Worm (Caenorhabditis elegans) whole organism, L3 larva: ENCODE data around the gene nas-1.

Experiments
- R02D3.7 ChIP-seq: fragments of 150-350 bp; optimal IDR thresholded peaks from 2 replicates; lab custom pipeline; 2014; ENCODE audit warnings: missing biosample characterization, missing genetic modification characterization
- ZK546.5 ChIP-seq: sonication (generic microtip); optimal IDR thresholded peaks from 2 replicates; lab custom pipeline; 2017; ENCODE audit warnings: missing biosample characterization, missing genetic modification characterization
- aly-2 ChIP-seq: fragments of 150-350 bp; optimal IDR thresholded peaks from 2 replicates; lab custom pipeline; 2014; ENCODE audit warnings: missing biosample characterization, missing genetic modification characterization
- ama-1 ChIP-seq: fragments of 150-350 bp; optimal IDR thresholded peaks from 2 replicates; lab custom pipeline; 2018
- ceh-16 ChIP-seq: sonication (generic microtip); optimal IDR thresholded peaks from 2 replicates; lab custom pipeline; 2017; ENCODE audit warnings: missing biosample characterization, missing genetic modification characterization
- ceh-28 ChIP-seq: fragments of 150-350 bp; optimal IDR thresholded peaks from 2 replicates; lab custom pipeline; 2014; ENCODE audit warnings: missing biosample characterization, missing genetic modification reagents, missing genetic modification characterization
- ceh-82 ChIP-seq: fragments of 150-350 bp; optimal IDR thresholded peaks from 2 replicates; lab custom pipeline; 2014; ENCODE audit warnings: missing biosample characterization, missing genetic modification characterization
- daf-12 ChIP-seq: fragments of 150-350 bp; optimal IDR thresholded peaks from 2 replicates; lab custom pipeline; 2014; ENCODE audit warnings: missing biosample characterization, missing genetic modification reagents, missing genetic modification characterization
- egl-27 ChIP-seq: sonication (generic microtip); optimal IDR thresholded peaks from 4 replicates; lab custom pipeline; 2017; ENCODE audit warnings: missing biosample characterization, missing genetic modification reagents, missing genetic modification characterization
- elt-2 ChIP-seq: sonication (generic microtip); optimal IDR thresholded peaks from 2 replicates; lab custom pipeline; 2016; ENCODE audit warnings: missing genetic modification reagents, mild to moderate bottlenecking, missing genetic modification characterization, missing compliant biosample characterization
- elt-3 ChIP-seq, 3 experiments: fragments of 150-350 bp in 1 of 3; sonication (generic microtip) in 2 of 3; optimal IDR thresholded peaks; 2 replicates in 2 of 3; 4 replicates in 1 of 3; lab custom pipeline; 2014 to 2017; ENCODE audit warnings: missing biosample characterization in 3 of 3, missing genetic modification characterization in 3 of 3
- eor-1 ChIP-seq, 2 experiments: fragments of 150-350 bp; optimal IDR thresholded peaks; 2 replicates each; lab custom pipeline; 2014 to 2018; ENCODE audit warnings: missing biosample characterization in 2 of 2, missing genetic modification characterization in 2 of 2
- fkh-10 ChIP-seq: sonication (generic microtip); optimal IDR thresholded peaks from 2 replicates; lab custom pipeline; 2017; ENCODE audit warnings: missing biosample characterization, missing genetic modification reagents, missing genetic modification characterization
- fkh-2 ChIP-seq: fragments of 150-350 bp; optimal IDR thresholded peaks from 2 replicates; lab custom pipeline; 2014; ENCODE audit warnings: missing biosample characterization, missing genetic modification reagents, missing genetic modification characterization
- fos-1 ChIP-seq: fragments of 150-350 bp; optimal IDR thresholded peaks from 2 replicates; lab custom pipeline; 2014; ENCODE audit warnings: missing biosample characterization, missing genetic modification characterization
- hmg-11 ChIP-seq: sonication (generic microtip); optimal IDR thresholded peaks from 2 replicates; lab custom pipeline; 2016; ENCODE audit warnings: missing genetic modification characterization, missing compliant biosample characterization
- jun-1 ChIP-seq: fragments of 150-350 bp; optimal IDR thresholded peaks from 2 replicates; lab custom pipeline; 2014; ENCODE audit warnings: missing biosample characterization, missing genetic modification reagents, missing genetic modification characterization
- lin-15B ChIP-seq: fragments of 150-350 bp; optimal IDR thresholded peaks from 2 replicates; lab custom pipeline; 2014; ENCODE audit warnings: missing biosample characterization, missing genetic modification characterization
- lin-39 ChIP-seq: fragments of 150-350 bp; optimal IDR thresholded peaks from 2 replicates; lab custom pipeline; 2018; ENCODE audit warnings: missing biosample characterization, missing genetic modification reagents, missing genetic modification characterization
- lsy-12 ChIP-seq: sonication (generic microtip); optimal IDR thresholded peaks from 2 replicates; lab custom pipeline; 2016; ENCODE audit warnings: mild to moderate bottlenecking, missing genetic modification characterization, missing compliant biosample characterization
- mdl-1 ChIP-seq: fragments of 150-350 bp; optimal IDR thresholded peaks from 2 replicates; lab custom pipeline; 2014; ENCODE audit warnings: missing biosample characterization, missing genetic modification characterization
- mml-1 ChIP-seq: fragments of 150-350 bp; sonication (generic microtip); optimal IDR thresholded peaks from 3 replicates; lab custom pipeline; 2014; ENCODE audit warnings: missing biosample characterization, missing genetic modification characterization
- nfya-1 ChIP-seq: sonication (generic microtip); optimal IDR thresholded peaks from 2 replicates; lab custom pipeline; 2017; ENCODE audit warnings: missing genetic modification characterization, mild to moderate bottlenecking, missing compliant biosample characterization, antibody characterized with exemption, moderate library complexity; ENCODE audit not compliant: insufficient read depth
- nhr-11 ChIP-seq: fragments of 150-350 bp; optimal IDR thresholded peaks from 2 replicates; lab custom pipeline; 2014; ENCODE audit warnings: missing biosample characterization, missing genetic modification characterization
- nhr-12 ChIP-seq: fragments of 150-350 bp; optimal IDR thresholded peaks from 2 replicates; lab custom pipeline; 2014; ENCODE audit warnings: missing biosample characterization, missing genetic modification characterization
- nhr-23 ChIP-seq: fragments of 150-350 bp; optimal IDR thresholded peaks from 2 replicates; lab custom pipeline; 2014; ENCODE audit warnings: missing biosample characterization, missing genetic modification reagents, missing genetic modification characterization
- nhr-237 ChIP-seq: fragments of 150-350 bp; optimal IDR thresholded peaks from 2 replicates; lab custom pipeline; 2014; ENCODE audit warnings: missing biosample characterization, missing genetic modification characterization
- nhr-25 ChIP-seq: sonication (generic microtip); optimal IDR thresholded peaks from 2 replicates; lab custom pipeline; 2017; ENCODE audit warnings: missing biosample characterization, missing genetic modification characterization
- nhr-28 ChIP-seq: fragments of 150-350 bp; optimal IDR thresholded peaks from 2 replicates; lab custom pipeline; 2014; ENCODE audit warnings: missing biosample characterization, missing genetic modification characterization
- nhr-43 ChIP-seq: sonication (generic microtip); optimal IDR thresholded peaks from 2 replicates; lab custom pipeline; 2016; ENCODE audit warnings: mild to moderate bottlenecking, missing genetic modification characterization, missing compliant biosample characterization; ENCODE audit not compliant: poor library complexity, severe bottlenecking
- nhr-76 ChIP-seq: fragments of 150-350 bp; sonication (generic microtip); optimal IDR thresholded peaks from 5 replicates; lab custom pipeline; 2014; ENCODE audit warnings: missing biosample characterization, missing genetic modification characterization
- nhr-77 ChIP-seq: fragments of 150-350 bp; optimal IDR thresholded peaks from 2 replicates; lab custom pipeline; 2014; ENCODE audit warnings: missing biosample characterization, missing genetic modification characterization
- pha-4 ChIP-seq: fragments of 150-350 bp; optimal IDR thresholded peaks from 2 replicates; lab custom pipeline; 2014; ENCODE audit warnings: missing biosample characterization, missing genetic modification reagents, missing genetic modification characterization
- pqm-1 ChIP-seq: fragments of 150-350 bp; optimal IDR thresholded peaks from 2 replicates; lab custom pipeline; 2017; ENCODE audit warnings: missing biosample characterization, missing genetic modification characterization, inconsistent platforms
- skn-1 ChIP-seq: fragments of 150-350 bp; optimal IDR thresholded peaks from 2 replicates; lab custom pipeline; 2014; ENCODE audit warnings: missing biosample characterization, missing genetic modification characterization
- snpc-4 ChIP-seq: fragments of 150-350 bp; optimal IDR thresholded peaks from 2 replicates; lab custom pipeline; 2014; ENCODE audit warnings: missing biosample characterization, missing genetic modification characterization
- unc-39 ChIP-seq: sonication (generic microtip); optimal IDR thresholded peaks from 4 replicates; lab custom pipeline; 2017; ENCODE audit warnings: missing biosample characterization, missing genetic modification characterization
- ztf-11 ChIP-seq: fragments of 150-350 bp; optimal IDR thresholded peaks from 2 replicates; lab custom pipeline; 2014; ENCODE audit warnings: missing biosample characterization, missing genetic modification characterization
- ztf-4 ChIP-seq: fragments of 150-350 bp; optimal IDR thresholded peaks from 2 replicates; lab custom pipeline; 2014; ENCODE audit warnings: missing biosample characterization, missing genetic modification characterization

nas-1 gene

DNA sequence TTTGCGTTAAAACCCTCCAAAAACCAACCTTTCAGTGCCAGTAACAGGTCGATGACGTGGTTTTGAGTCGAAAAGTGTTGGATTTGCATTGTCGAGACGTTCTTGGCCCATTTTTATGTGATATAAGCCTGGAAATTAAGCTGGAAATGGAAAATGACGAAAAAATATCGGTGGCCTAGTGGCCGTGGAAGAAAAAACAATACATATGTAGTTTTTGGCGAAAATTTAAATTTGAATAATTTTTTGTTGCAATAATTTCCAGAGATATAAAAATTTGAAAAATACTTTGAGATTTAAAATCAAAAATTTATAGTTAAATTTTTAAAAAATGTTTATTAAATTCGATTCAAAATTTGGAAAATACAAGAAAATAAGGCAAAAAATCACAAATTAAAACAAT lies 33.8 kb downstream of the nas-1 start, which contains the start of gene ciao-2B:
ciao-2B (minus strand) TSS at position 130 of the 400 bp plus-strand sequence.
- no peak for TF ChIP-seq lin-39 (tag; lab: Kevin White, UChicago)
- TF ChIP-seq mdl-1 (tag; lab: Kevin White, UChicago), result no peak
- no peak for TF ChIP-seq pqm-1 (tag; lab: Kevin White, UChicago)
- no peak for TF ChIP-seq snpc-4 (tag; lab: Kevin White, UChicago)
- TF ChIP-seq nhr-25, result no peak
- TF ChIP-seq nhr-11, result no peak
- no peak for TF ChIP-seq mml-1 (tag; lab: Kevin White, UChicago)
- no peak for TF ChIP-seq nhr-76
- no peak for TF ChIP-seq eor-1 (tag; optimal IDR thresholded peaks at IDR 0.05; lab: Kevin White, UChicago)
- no peak for TF ChIP-seq lsy-12 (tag; lab: Kevin White, UChicago)
- peak; percentile 23 for TF ChIP-seq lin-15B (tag; lab: Kevin White, UChicago)
- no peak for TF ChIP-seq daf-12 (tag; lab: Kevin White, UChicago)
- no peak for TF ChIP-seq fkh-10 (GFP tag; lab: Kevin White, UChicago)
- peak; percentile 44 for TF ChIP-seq nfya-1 (tag; lab: Kevin White, UChicago)
- peak; percentile 27 for TF ChIP-seq ceh-28 (tag; lab: Kevin White, UChicago)
- peak; percentile 57 for TF ChIP-seq pha-4 (tag; lab: Kevin White, UChicago)
- no peak for TF ChIP-seq fkh-2
- TF ChIP-seq skn-1 (tag; lab: Kevin White, UChicago), result peak; percentile 24
- TF ChIP-seq ztf-4 (tag; lab: Kevin White, UChicago), result no peak

DNA sequence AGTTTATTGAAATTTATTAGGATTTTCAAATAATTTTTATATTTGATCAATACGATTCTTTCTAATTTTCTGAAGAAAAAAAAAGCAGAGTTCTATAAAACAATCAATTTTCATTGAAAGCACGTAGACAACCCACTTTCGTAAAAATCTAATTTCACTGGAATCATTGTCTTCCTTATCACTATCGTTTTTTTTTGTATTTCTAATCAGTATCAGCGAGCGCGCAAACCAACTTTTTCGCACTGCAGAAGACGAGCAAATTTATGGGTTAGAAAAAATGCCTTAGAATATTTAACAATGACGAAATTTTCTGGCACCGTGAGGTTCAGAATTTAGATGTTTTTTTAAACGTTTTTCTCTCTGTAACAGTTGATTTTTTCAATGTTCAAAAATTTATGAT lies 47.2 kb downstream of the nas-1 start:
- no peak for TF ChIP-seq nhr-25
- TF ChIP-seq elt-2 (tag; lab: Kevin White, UChicago), result peak; percentile 62
- no peak for TF ChIP-seq pqm-1 (tag; lab: Kevin White, UChicago)
- TF ChIP-seq skn-1 (tag; lab: Kevin White, UChicago), result no peak

DNA sequence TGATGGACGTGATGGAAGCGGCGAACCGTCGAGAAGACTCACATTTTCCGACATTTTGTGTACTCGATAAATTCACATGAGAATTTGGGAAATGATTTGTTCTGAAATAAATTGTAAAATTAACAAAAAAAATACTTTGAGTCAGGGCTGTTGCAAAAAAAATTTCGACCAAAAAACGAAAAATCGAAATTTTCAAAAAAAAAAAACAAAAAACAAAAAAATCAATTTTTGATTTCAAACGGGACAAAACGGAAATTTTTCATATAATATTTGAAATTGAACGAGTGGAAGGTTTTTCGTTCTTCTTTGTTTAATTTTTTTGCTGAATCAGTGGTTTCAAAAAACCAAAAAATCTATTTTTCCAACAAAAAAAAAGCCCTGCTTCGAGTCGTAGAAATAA lies 49.6 kb downstream of the nas-1 start, which contains the start of gene cua-1:
cua-1 (minus strand) TSS at position 101 of the 400 bp plus-strand sequence.
- TF ChIP-seq hmg-11 (no peak), aly-2 (tag; lab: Kevin White, UChicago) (no peak), nhr-28 (no peak), skn-1 (tag; lab: Kevin White, UChicago) (no peak), nhr-12 (no peak), nfya-1 (tag; lab: Kevin White, UChicago) (no peak), nhr-43 (tag; lab: Kevin White, UChicago) (no peak), ztf-11 (tag; lab: Kevin White, UChicago) (no peak), fos-1 (tag; lab: Kevin White, UChicago) (no peak), jun-1 (tag; lab: Kevin White, UChicago) (no peak), mdl-1 (tag; lab: Kevin White, UChicago) (no peak), unc-39 (tag; lab: Kevin White, UChicago) (no peak), nhr-77 (tag; lab: Kevin White, UChicago) (no peak), ZK546.5 (tag; lab: Kevin White, UChicago) (no peak), fkh-2 (no peak), nhr-25 (no peak)
- TF ChIP-seq, all 47 proteins: peak for 0

DNA sequence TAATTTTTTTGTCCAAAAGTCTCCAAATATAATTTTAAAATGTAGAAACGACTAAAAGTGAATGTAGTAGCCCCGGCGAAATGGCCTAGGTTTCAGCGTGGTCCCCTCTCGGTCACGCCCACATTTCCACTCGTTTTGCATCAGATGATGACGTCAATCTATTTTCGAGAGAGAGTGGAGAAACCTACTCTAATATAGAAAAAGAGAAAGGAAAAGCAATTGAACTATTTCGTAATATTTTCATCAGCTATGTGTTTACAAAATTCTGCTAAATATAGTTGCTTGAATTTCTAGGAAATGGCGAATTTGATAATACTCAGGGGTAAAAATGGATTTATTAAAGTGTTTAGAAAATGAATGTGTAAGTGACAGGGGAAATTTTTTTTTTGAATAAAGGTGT lies 50.2 kb downstream of the nas-1 start:
- TF ChIP-seq pha-4 (tag; lab: Kevin White, UChicago) (peak; percentile 47), elt-2 (tag; lab: Kevin White, UChicago) (no peak), lin-39 (tag; lab: Kevin White, UChicago) (peak; percentile 0), hmg-11 (peak; percentile 3), lin-15B (tag; lab: Kevin White, UChicago) (peak; percentile 47), mml-1 (tag; lab: Kevin White, UChicago) (no peak), fkh-10 (GFP tag; lab: Kevin White, UChicago) (peak; percentile 34), nfya-1 (tag; lab: Kevin White, UChicago) (peak; percentile 51)

DNA sequence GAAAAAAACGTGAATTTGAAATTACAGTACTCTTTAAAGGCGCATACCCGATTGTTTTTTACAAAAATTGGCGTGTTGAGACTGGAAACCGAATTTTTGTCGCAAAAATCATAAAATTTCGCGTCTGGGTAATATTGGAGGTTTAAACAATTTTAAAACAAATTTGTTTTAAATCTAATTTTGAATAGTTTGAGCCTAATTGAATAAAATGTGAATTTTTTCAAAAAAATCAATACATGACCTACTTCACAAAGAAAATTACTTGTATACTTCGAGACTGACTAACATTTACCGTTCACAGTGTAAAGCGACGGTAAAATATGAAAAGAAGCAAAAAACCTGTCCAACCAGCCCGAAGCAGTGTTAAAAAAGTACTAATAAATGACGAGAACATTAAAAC lies 51.7 kb downstream of the nas-1 start:
- TF ChIP-seq aly-2 (tag; lab: Kevin White, UChicago), result no peak
- no peak for TF ChIP-seq nhr-12
- TF ChIP-seq mml-1 (tag; lab: Kevin White, UChicago), result no peak
- TF ChIP-seq pqm-1 (tag; lab: Kevin White, UChicago), result no peak
- TF ChIP-seq R02D3.7 (tag; lab: Kevin White, UChicago), result no peak
- TF ChIP-seq skn-1 (tag; lab: Kevin White, UChicago), result no peak
- no peak for TF ChIP-seq ZK546.5 (tag; lab: Kevin White, UChicago)
- TF ChIP-seq elt-3 (tag; optimal IDR thresholded peaks at IDR 0.05; lab: Kevin White, UChicago), result no peak
- TF ChIP-seq nhr-11, result no peak
- no peak for TF ChIP-seq nhr-237 (tag; lab: Kevin White, UChicago)
- TF ChIP-seq jun-1 (tag; lab: Kevin White, UChicago), result no peak
- TF ChIP-seq lin-15B (tag; lab: Kevin White, UChicago), result no peak
- TF ChIP-seq ceh-16 (tag; lab: Kevin White, UChicago), result no peak
- no peak for TF ChIP-seq nhr-76
- peak; percentile 58 for TF ChIP-seq ceh-28 (tag; lab: Kevin White, UChicago)
- no peak for TF ChIP-seq eor-1 (tag; optimal IDR thresholded peaks at IDR 0.05; lab: Kevin White, UChicago)
- TF ChIP-seq ama-1 (lab: Kevin White, UChicago), result peak; percentile 7
- TF ChIP-seq nhr-23 (tag; lab: Kevin White, UChicago), result peak; percentile 5
- TF ChIP-seq snpc-4 (tag; lab: Kevin White, UChicago), result no peak
- TF ChIP-seq ztf-11 (tag; lab: Kevin White, UChicago), result no peak
- TF ChIP-seq egl-27 (tag; lab: Kevin White, UChicago), result no peak
- TF ChIP-seq unc-39 (tag; lab: Kevin White, UChicago), result no peak
- TF ChIP-seq elt-2 (tag; lab: Kevin White, UChicago), result no peak
- no peak for TF ChIP-seq nfya-1 (tag; lab: Kevin White, UChicago)
- TF ChIP-seq ceh-82 (tag; lab: Kevin White, UChicago), result no peak
